Fruit fly (Drosophila melanogaster): ENCODE data around the gene SmB.
A peak's percentile ranks its signal among the peaks of the same experiment; 100 is the strongest.

The SmB gene

DNA sequence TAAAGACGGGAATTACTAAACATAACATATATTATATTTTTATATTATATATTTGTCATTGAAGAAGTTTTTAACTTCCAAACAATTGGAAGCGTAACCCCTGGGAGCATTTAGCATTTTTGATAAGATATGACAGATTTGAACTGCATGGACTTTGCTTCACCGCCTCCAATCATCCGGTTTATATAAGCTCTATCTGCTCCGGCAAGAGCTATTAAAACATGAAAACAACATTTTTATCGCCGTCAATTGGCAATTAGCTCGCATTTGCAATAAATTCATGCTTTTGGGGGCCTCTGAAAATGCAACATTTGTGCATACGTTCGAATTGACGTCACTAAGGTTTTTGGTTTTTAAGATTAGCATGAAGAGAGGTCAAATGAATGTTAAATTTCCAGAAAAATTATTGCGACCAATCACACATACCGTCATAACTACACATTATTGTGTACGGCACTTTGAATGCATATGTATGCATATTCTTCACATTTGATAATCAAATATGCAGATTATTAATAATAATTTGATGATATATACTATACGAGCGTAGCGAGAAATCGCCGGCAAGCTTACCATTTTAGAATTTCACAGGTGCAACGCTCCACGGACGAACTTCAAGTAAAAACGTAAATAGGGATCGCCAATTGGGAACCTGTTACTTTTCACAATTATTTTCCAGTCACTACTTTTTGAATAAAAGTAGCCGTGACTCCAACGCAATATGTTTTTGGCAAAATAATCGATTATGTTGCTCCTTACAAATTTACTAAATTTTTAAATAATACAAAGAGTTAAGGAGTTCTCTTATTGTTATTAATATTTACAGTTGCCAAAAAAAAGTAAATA lies 30.6 kb downstream of the SmB start, which contains the start of gene Mdh1 (continued):
- TF ChIP-seq CG12391 (tag; optimal IDR thresholded peaks at IDR 0.05) (peak; percentile 40), tx (GFP tag; optimal IDR thresholded peaks at IDR 0.05) (no peak), Nf-YB (GFP tag; optimal IDR thresholded peaks at IDR 0.05) (peak; percentile 6), CG34376 (GFP tag; optimal IDR thresholded peaks at IDR 0.05) (peak; percentile 37), YL-1 (GFP tag; optimal IDR thresholded peaks at IDR 0.05) (no peak), CG9817 (tag; optimal IDR thresholded peaks at IDR 0.05) (no peak), CG31441 (GFP tag; IDR thresholded peaks at IDR 0.05) (peak; percentile 97), ERR (GFP tag; optimal IDR thresholded peaks at IDR 0.05) (peak; percentile 91), Med (GFP tag) (peak; percentile 62), Gsc (GFP tag; IDR thresholded peaks at IDR 0.05) (no peak), stwl (tag; optimal IDR thresholded peaks at IDR 0.05) (peak; percentile 11), Sry-δ (GFP tag; optimal IDR thresholded peaks at IDR 0.05) (peak; percentile 53), sob (GFP tag; IDR thresholded peaks at IDR 0.05) (no peak), NK7.1 (GFP tag; optimal IDR thresholded peaks at IDR 0.05) (no peak)

dm6 chr2L:10395035-10395434 lies 31.4 kb downstream of the SmB start:
- peak in 1 of 2 experiments; percentile 13 for TF ChIP-seq eve (GFP tag; optimal IDR thresholded peaks at IDR 0.05)
- no peak for TF ChIP-seq Trl (optimal IDR thresholded peaks at IDR 0.05)
- TF ChIP-seq Trl (GFP tag; optimal IDR thresholded peaks at IDR 0.05), result no peak

DNA sequence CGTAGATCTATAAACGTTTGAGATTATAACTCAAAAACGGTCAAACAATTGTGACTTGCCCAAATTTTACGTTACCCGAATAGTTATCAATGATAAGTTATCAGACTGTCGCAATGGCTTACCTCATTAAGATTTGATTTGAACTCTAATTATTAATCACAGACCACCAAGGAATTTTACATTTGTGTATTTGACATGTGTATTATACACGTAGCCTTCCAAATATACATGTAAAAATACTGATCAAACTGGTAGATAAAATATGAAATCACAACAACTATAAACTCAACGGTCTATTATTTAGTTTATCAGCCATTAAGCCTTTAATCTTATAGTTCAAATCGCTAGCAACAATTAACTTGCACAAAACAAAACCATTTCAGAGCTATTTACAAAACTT lies 33.0 kb downstream of the SmB start:
- TF ChIP-seq CG34376 (GFP tag; optimal IDR thresholded peaks at IDR 0.05) (peak; percentile 50), CTCF (GFP tag; optimal IDR thresholded peaks at IDR 0.05) (peak; percentile 4), CG7928 (GFP tag; optimal IDR thresholded peaks at IDR 0.05) (no peak), sug (tag; optimal IDR thresholded peaks at IDR 0.05) (peak; percentile 99), cas (GFP tag; IDR thresholded peaks at IDR 0.05) (no peak), exex (tag; optimal IDR thresholded peaks at IDR 0.05) (peak; percentile 96), sd (tag; optimal IDR thresholded peaks at IDR 0.05) (peak; percentile 85), amos (GFP tag; IDR thresholded peaks at IDR 0.05; ENCODE audit: partially characterized antibody) (peak; percentile 48; the same call in 1 of the 2 replicates), Bgb (GFP tag; IDR thresholded peaks at IDR 0.05; ENCODE audit: partially characterized antibody) (peak; percentile 60), grn (GFP tag; optimal IDR thresholded peaks at IDR 0.05) (peak; percentile 69)

DNA sequence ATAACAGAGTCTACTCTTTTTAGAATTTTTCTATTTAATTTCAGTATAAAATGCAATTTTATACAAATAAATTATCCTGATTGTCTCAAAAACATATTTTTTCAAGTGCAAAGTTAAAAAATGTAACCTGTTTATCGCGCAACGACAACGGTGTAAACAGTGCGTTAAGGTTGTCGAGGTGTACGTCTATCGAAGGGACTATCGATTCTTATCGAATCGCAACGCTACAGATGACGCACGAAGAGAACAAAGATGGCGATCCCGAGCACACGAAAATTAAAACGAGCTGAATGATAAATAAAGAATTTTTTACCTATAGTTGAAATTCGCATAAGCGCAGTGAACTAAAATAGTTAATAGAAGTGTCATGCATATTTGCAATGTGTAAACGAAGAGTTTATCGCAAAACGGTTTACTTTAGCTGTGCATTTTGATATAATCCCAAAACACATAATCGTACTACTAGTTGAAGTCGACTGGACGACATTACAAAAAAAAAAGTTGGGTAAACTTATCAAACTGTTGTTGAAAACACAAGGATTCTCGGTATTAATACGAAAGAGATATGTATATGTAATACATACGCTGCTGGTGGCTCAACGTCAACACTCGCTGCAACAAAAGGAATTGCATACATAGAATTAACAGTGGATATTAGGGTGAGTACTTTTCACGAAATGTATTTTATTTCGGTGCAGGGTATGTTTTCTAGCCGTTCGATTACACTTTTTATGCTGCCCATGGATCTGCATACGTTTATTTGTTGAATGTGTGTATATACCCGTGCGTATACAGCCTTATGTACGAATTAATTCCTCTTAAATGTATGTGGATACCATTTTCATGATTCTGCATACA lies 38.3 kb downstream of the SmB start, which contains the start of gene da:
Gene da (plus strand): TSS at position 237 of the 858 bp plus-strand sequence.
- TF ChIP-seq tup (GFP tag; optimal IDR thresholded peaks at IDR 0.05) (no peak), btn (GFP tag; optimal IDR thresholded peaks at IDR 0.05) (no peak), Lim3 (GFP tag; IDR thresholded peaks at IDR 0.05) (no peak), CG31388 (GFP tag; optimal IDR thresholded peaks at IDR 0.05) (peak; percentile 7), Dip3 (GFP tag; optimal IDR thresholded peaks at IDR 0.05) (peak; percentile 45), CG4404 (GFP tag; IDR thresholded peaks at IDR 0.05) (no peak), CG18599 (GFP tag; optimal IDR thresholded peaks at IDR 0.05) (peak; percentile 45), CG10959 (GFP tag; IDR thresholded peaks at IDR 0.05) (no peak), CG10565 (GFP tag; optimal IDR thresholded peaks at IDR 0.05) (no peak), twi (tag; optimal IDR thresholded peaks at IDR 0.05) (peak; percentile 43), CG15269 (tag; optimal IDR thresholded peaks at IDR 0.05) (peak; percentile 69), az2 (GFP tag; optimal IDR thresholded peaks at IDR 0.05) (peak; percentile 68), tna (GFP tag; IDR thresholded peaks at IDR 0.05; ENCODE audit: partially characterized antibody) (peak; percentile 13; the same call in 1 of the 2 replicates), cato (GFP tag; optimal IDR thresholded peaks at IDR 0.05; ENCODE audit: borderline replicate concordance) (no peak), fu2 (GFP tag; optimal IDR thresholded peaks at IDR 0.05) (peak; percentile 32), dmrt11E (tag; optimal IDR thresholded peaks at IDR 0.05) (peak; percentile 65), her (GFP tag; optimal IDR thresholded peaks at IDR 0.05) (peak; percentile 46), Hr51 (GFP tag; optimal IDR thresholded peaks at IDR 0.05) (peak; percentile 39 to 46)
